Fruit fly (Drosophila melanogaster): Measurements from ENCODE around the gene can.

- no peak for TF ChIP-seq CG6854 (GFP tag; optimal IDR thresholded peaks at IDR 0.05)
- TF ChIP-seq CG7368 (GFP tag; optimal IDR thresholded peaks at IDR 0.05) = no peak
- no peak for TF ChIP-seq Hr4 (GFP tag; optimal IDR thresholded peaks at IDR 0.05)
- TF ChIP-seq CG15336 (GFP tag; IDR thresholded peaks at IDR 0.05) = 0 out of 2 replicates have a peak, but pooled peaks have one; percentile 15
- TF ChIP-seq CG10631 (GFP tag; optimal IDR thresholded peaks at IDR 0.05) = peak; percentile 35
- no peak for TF ChIP-seq cyc (GFP tag; optimal IDR thresholded peaks at IDR 0.05)
- no peak for TF ChIP-seq vri (GFP tag; optimal IDR thresholded peaks at IDR 0.05)
Observed at dm6 chr3L:10247579-10247978, 19.3 kb downstream of the can start.

Measured in whole organism, prepupa.